Worm (Caenorhabditis elegans) whole organism, dauer: ENCODE data around the gene F35D2.2.

Source experiments
- unc-62 ChIP-seq: sonication (generic microtip); optimal IDR thresholded peaks from 2 replicates; lab custom pipeline; 2017; ENCODE audit warnings: missing biosample characterization, missing genetic modification reagents, missing genetic modification characterization

F35D2.2 gene

DNA sequence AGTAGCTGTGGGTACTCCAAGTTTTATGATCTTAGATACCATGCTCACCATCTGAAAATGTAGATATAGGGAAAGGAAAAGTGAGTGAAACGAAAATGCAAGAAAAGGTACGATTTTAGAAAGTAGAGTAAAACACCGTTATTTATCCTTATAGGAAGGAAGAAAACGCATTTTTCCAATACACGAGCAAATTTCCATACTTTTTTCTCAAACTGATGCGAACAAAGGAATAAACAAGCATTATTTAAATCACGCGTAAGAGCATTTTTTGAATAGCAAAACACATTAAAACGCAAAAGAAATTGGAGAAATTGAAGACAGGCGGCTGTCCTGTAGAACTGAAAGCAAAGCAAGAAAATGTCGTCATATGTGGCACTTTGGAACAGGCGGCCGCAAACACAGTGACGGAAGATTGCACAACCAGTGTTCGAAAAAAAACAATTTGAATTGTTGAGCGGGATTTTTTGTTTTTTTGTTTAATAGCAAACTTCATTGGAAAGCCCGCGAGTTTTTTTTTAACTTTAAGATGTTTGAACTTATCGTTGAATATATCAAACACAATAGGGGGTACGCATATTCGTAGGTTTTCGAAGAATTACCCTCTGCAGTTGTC, 24.6 kb downstream of the F35D2.2 start, which contains the start of gene pgam-5:
TSS of gene pgam-5 (minus strand) at position 51 of the 613 bp plus-strand sequence.
- no peak for TF ChIP-seq unc-62 (GFP tag; lab: Kevin White, UChicago)

DNA sequence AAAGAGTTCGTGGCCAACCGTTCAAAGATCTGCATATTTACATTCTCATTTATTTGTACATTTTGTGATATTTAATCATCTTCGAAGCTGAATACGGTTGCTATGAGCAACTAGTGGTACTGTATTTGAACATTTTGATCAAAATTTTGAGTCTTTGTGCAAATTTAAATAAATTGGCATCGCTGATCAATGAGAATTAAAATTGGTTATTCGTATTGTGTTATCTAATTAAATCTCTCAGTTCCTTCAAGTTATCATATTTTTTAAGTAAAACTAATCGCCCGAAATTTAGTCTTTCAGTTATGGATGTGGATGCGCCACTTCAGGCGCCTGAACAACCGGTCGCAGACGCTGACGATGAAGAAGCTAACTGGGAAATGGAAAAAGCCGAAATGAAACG, 25.1 kb downstream of the F35D2.2 start, which contains the start of gene npp-21:
TSS of gene npp-21 (plus strand) at position 301 of the 400 bp plus-strand sequence.
- TF ChIP-seq unc-62 (GFP tag; lab: Kevin White, UChicago): no peak

DNA sequence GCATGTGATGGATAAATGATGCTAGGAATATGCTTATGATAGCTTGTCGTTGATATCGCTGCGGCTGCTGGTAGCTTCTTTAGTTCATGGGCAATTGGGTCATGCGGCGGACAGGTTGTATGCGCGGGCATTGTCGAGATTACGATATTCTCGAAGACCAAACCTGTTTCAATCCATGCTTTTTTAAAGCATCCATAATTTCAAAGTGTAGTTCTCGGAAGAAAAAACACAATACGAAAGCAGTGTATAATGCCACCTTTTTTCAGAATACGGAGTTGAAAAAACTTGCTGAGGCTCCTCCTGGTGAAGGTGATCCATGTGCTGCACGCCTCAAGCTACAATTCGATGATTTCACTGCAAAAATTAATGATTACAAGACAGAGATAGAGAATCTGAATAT, 31.1 kb downstream of the F35D2.2 start, which contains the start of gene osm-8:
TSS of gene osm-8 (minus strand) at position 101 of the 400 bp plus-strand sequence.
- no peak for TF ChIP-seq unc-62 (GFP tag; lab: Kevin White, UChicago)

DNA sequence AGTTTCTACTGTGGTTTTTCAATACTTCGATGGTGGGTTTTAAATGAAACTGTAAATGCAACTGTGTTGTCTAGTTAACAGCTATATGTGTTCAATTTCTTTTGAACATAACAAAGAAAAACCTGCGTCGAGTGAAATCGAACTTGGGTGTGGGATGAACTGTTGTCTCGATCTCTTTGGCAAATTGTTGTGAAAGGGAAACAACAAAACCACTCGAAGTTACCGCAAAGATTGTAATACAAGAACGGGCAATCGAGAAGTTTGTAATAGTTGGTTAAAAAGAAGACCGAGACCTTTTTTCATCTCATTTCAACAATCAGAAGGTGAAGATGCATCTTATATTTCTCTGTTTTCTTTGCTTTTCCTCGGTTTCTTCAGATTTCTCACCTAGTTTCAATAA, 33.7 kb downstream of the F35D2.2 start, which contains the start of gene lips-17:
TSS of gene lips-17 (plus strand) at position 301 of the 400 bp plus-strand sequence.
- TF ChIP-seq unc-62 (GFP tag; lab: Kevin White, UChicago): no peak

DNA sequence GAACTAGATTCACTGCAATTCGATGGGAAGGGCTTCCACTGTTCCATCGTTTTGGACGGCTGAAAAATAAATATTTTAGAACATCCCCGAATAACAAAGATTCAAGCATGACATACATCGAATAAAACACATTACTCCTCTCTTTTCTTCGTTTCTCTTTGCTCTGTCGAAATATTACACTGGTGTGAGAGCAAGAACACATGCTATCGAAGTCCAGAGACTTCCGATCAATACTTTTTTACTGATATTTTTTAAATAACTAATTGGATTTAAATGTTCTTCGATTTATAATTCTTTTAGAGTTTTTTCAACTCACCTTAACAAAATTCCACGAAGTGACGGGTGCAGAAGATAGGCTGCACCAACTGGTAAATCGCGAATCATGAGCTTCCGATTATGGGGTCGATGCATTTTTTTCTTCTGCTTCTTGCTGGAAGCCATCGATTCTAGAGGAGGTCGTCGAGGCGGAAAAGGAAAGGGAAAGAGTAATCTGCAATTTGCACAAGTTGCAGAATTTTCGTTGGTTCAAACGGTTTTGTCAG, 39.1 kb downstream of the F35D2.2 start, which contains the start of the genes oig-4 and R07G3.7:
TSS of gene oig-4 (plus strand) at position 301 of the 542 bp plus-strand sequence.
TSS of gene R07G3.7 (minus strand) at position 492 of the 542 bp plus-strand sequence.
- no peak for TF ChIP-seq unc-62 (GFP tag; lab: Kevin White, UChicago)

DNA sequence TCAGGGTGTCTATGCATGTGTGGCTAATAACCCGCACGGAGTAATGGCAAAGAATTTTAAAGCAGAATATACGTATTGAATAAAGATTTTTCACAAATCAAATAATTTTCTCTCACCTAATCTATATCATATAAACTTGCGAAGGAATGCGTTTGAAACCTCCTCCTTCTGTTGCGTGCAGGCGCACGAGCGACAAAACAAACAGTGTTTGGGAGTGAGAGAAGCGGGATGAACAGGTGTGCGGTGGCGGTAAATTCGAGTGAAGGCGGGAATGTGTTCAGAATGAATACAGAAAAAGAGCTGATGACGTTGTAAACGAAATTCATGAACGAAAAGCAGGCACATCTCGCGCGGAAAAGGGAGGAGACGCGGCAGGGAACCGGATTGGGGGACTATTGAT, 40.1 kb downstream of the F35D2.2 start:
- no peak for TF ChIP-seq unc-62 (GFP tag; lab: Kevin White, UChicago)

DNA sequence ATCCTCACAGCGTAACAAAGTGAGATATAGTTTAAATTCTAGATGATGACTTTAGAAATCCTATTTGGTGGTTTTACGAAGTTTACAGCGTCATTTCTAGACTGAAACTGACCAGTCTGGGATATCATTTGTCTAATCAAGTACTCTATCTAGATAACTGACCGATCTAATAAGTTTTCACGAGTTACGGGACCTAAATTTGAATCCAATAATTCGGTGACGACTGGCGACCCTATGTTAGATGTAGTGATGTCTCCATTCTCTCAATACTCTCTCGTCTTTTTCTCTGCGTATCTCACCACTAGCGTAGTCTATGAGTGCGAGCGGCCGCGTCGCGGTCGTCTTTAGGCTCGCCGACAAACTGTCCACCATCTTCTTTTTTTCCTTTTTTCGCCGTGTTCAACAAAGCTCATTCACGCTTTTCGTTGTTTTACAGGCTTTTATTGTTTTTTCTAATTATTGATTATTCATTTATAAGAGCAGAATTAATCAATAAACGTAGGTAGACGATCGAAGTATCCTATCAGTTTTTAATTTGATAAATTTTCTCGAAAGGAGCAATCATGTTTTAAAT, 41.2 kb downstream of the F35D2.2 start:
- no peak for TF ChIP-seq unc-62 (GFP tag; lab: Kevin White, UChicago)

DNA sequence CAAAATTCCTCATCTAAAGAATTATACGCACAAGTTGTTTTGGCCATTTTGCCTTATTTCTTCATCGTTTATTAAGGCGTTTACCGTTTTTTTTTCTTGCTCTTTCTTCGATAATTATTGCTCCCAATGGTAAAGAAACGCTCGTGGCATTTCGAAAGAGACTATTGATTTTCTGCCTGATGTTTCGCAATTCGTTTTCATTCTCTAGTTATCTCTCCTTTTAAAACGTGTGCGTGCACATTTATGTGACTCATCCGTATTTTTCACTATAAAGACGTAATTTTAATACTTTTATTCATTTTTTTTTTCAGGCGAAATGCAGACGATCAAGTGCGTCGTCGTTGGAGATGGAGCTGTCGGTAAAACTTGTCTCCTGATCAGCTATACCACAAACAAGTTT, 41.9 kb downstream of the F35D2.2 start, which contains the start of gene cdc-42:
TSS of gene cdc-42 (plus strand) at position 312 of the 400 bp plus-strand sequence.
- TF ChIP-seq unc-62 (GFP tag; lab: Kevin White, UChicago): no peak

DNA sequence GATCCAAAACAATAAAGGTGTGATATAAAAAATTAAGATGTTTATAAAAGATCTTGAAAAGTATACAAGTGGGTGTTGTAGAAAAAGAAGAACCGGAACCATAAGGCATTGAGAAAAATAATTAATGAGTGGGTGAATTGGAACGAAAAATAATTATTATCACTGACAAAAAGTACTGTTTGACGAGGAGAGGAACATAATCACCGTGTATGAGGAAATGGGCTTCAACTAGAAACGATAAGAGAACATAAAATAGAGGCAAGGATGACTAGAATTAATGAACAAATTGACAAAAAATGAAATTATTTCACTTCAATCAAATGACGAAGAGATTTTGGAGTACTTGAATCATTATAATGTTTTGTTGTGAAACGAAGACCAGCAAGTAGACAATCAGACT, 44.0 kb downstream of the F35D2.2 start:
- TF ChIP-seq unc-62 (GFP tag; lab: Kevin White, UChicago): no peak

DNA sequence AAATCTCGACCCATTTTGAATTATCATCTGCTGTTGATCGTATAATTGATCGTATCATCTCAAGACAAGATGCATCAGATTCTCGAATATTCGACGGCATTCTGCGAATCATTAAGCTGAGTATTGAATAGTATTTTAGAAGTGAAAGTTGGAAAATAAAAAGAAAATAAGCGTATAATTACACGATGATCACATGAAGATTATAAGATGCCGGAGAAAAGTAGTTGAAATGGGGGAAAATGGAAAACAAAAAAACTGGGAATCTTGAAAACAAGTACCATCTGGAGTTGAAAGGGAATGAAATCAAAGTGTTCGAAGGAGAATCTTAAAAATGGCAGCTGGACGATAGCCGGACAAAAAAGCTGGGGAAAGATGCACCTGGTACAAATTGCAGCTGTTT, 46.2 kb downstream of the F35D2.2 start, which contains the start of gene R07G3.8:
TSS of gene R07G3.8 (minus strand) at position 101 of the 400 bp plus-strand sequence.
- TF ChIP-seq unc-62 (GFP tag; lab: Kevin White, UChicago): no peak

DNA sequence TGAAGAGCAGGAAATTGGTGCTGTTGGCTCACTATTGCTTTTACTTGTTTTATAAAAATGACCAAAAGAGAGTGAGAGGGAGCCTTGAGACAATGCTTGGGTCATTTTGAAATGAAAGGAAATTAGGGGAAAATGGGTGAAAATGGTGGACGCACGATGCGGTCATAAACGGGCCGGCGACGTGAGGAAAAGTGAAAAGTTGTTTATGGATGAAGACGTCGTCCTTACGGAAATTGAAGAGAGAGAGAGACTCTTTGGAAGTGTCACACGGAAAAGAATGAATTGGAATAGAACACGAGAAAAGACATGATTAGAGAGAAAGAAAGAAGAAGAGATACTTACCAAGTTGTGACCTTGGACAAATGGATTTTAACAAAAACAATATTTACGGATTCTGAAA, 47.3 kb downstream of the F35D2.2 start:
- no peak for TF ChIP-seq unc-62 (GFP tag; lab: Kevin White, UChicago)

DNA sequence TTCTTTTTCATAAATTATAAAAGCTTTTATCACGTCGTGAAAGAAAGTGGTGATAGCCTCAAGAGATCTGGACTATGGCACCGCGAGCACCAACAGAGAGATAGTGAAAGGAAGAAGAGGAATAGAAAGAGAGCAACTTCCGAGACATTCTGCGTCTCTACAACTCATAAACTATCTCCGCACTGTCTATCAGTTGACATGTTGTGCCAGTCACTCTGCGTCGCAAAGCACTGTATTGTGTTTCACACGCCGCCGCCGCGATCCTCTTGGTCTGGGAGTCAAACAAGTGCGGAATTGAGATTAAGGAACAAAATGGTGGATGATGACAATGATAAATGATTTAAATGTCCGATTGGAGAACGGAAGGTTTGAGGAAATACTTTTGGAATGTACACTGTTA, 49.2 kb downstream of the F35D2.2 start:
- no peak for TF ChIP-seq unc-62 (GFP tag; lab: Kevin White, UChicago)

DNA sequence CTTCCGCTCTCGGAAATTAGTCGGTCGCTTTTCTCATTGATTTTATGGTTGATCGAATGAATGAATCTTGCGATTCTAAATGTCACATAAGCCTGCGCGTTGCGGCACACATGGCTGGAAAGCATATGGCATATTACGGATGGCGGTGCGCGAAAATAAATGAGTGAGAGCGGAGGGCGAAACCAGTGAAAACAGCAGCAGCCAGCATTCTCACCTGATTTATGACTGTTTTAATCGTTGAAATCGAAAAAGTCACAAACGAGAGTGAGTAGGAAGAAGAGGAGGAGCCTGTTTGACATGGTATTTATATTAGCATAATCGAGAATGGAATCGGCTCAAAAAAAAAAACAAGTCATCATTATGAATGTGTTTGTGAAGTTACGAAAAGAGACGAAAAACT, 50.0 kb downstream of the F35D2.2 start:
- TF ChIP-seq unc-62 (GFP tag; lab: Kevin White, UChicago): no peak

DNA sequence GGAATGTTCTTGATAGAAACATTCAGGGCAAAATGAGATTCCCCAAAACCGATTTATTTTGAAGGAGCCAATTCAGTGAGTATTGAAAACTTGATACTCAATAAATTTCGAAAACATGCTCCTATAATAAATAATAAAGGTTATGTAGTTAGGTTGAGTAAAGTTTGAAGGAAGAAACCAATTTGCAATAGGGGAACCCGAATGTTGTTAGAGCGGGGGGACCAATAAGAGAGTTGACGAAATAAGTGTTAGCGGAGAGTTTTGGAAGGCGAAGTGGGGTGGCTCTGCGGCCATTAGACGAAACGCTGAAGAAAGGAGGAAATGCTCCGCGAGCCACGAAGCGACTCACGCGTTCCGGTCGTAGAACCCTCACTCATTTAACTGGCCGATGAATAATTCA, 50.8 kb downstream of the F35D2.2 start:
- no peak for TF ChIP-seq unc-62 (GFP tag; lab: Kevin White, UChicago)
